Worm (Caenorhabditis elegans) whole organism, young adult: ENCODE measurements around the gene sti-1.

Source experiments
- B0019.2 ChIP-seq: fragments of 200-800 bp; sonication (Bioruptor generic); conservative IDR thresholded peaks from 2 replicates; pipeline ENCODE4 v1.3.6; 2022; ENCODE audit warnings: missing genetic modification reagents, missing genetic modification characterization, missing compliant biosample characterization
- B0035.1 ChIP-seq: sonication (generic microtip); optimal IDR thresholded peaks from 2 replicates; lab custom pipeline; 2016; ENCODE audit warnings: missing genetic modification characterization, mild to moderate bottlenecking, missing compliant biosample characterization, missing genotype, missing genetic modification reagents
- D2030.7 ChIP-seq: fragments of 200-800 bp; sonication (Bioruptor generic); IDR thresholded peaks from 2 replicates; pipeline ENCODE4 v1.3.6; 2022; ENCODE audit warnings: missing genetic modification reagents, missing genetic modification characterization, missing compliant biosample characterization
- F22D6.2 ChIP-seq: sonication (generic microtip); optimal IDR thresholded peaks from 2 replicates; lab custom pipeline; 2016; ENCODE audit warnings: mild to moderate bottlenecking, missing genetic modification characterization, missing compliant biosample characterization
- F33H1.4 ChIP-seq: fragments of 200-800 bp; sonication (Bioruptor generic); IDR thresholded peaks from 2 replicates; pipeline ENCODE4 v1.3.6; 2022; ENCODE audit warnings: missing genetic modification reagents, missing genetic modification characterization, missing compliant biosample characterization
- F49E8.2 ChIP-seq: sonication (generic microtip); optimal IDR thresholded peaks from 3 replicates; lab custom pipeline; 2017; ENCODE audit warnings: missing genetic modification characterization, mild to moderate bottlenecking, missing compliant biosample characterization, antibody characterized with exemption, moderate library complexity; ENCODE audit not compliant: insufficient read depth
- F57C9.4 ChIP-seq: sonication (generic microtip); optimal IDR thresholded peaks from 2 replicates; lab custom pipeline; 2017; ENCODE audit warnings: mild to moderate bottlenecking, missing genetic modification characterization, missing compliant biosample characterization
- Y53G8AR.9 ChIP-seq: fragments of 200-800 bp; sonication (Bioruptor generic); conservative IDR thresholded peaks from 2 replicates; pipeline ENCODE4 v1.3.6; 2022; ENCODE audit warnings: missing genetic modification reagents, missing genetic modification characterization, missing compliant biosample characterization
- Y56A3A.18 ChIP-seq: fragments of 200-800 bp; sonication (Bioruptor generic); IDR thresholded peaks from 2 replicates; pipeline ENCODE4 v1.3.6; 2022; ENCODE audit warnings: missing genetic modification reagents, missing genetic modification characterization, missing compliant biosample characterization
- Y67H2A.10 ChIP-seq: fragments of 200-800 bp; sonication (Bioruptor generic); conservative IDR thresholded peaks from 2 replicates; pipeline ENCODE4 v1.3.6; 2022; ENCODE audit warnings: missing genetic modification reagents, missing genetic modification characterization, missing compliant biosample characterization
- akir-1 ChIP-seq: fragments of 200-800 bp; sonication (Bioruptor generic); optimal IDR thresholded peaks from 2 replicates; lab custom pipeline; 2018; ENCODE audit warnings: mild to moderate bottlenecking, missing genetic modification characterization, moderate library complexity, missing compliant biosample characterization
- ceh-27 ChIP-seq: fragments of 200-800 bp; sonication (Bioruptor generic); optimal IDR thresholded peaks from 2 replicates; lab custom pipeline; 2018; ENCODE audit warnings: mild to moderate bottlenecking, missing genetic modification characterization, moderate library complexity, missing compliant biosample characterization
- ceh-79 ChIP-seq: sonication (generic microtip); optimal IDR thresholded peaks from 2 replicates; lab custom pipeline; 2017; ENCODE audit warnings: mild to moderate bottlenecking, missing genetic modification characterization, missing compliant biosample characterization
- dpff-1 ChIP-seq: sonication (generic microtip); optimal IDR thresholded peaks from 2 replicates; lab custom pipeline; 2017; ENCODE audit warnings: mild to moderate bottlenecking, missing genetic modification characterization, missing compliant biosample characterization
- dpl-1 ChIP-seq: fragments of 150-350 bp; optimal IDR thresholded peaks from 2 replicates; lab custom pipeline; 2014; ENCODE audit warnings: missing biosample characterization, missing genetic modification reagents, missing genetic modification characterization
- efl-1 ChIP-seq: fragments of 150-350 bp; optimal IDR thresholded peaks from 2 replicates; lab custom pipeline; 2014; ENCODE audit warnings: missing biosample characterization, missing genetic modification reagents, missing genetic modification characterization
- egrh-3 ChIP-seq: fragments of 200-800 bp; sonication (Bioruptor generic); IDR thresholded peaks from 2 replicates; pipeline ENCODE4 v1.3.6; 2022; ENCODE audit warnings: missing genetic modification reagents, missing genetic modification characterization, missing compliant biosample characterization
- ekl-4 ChIP-seq: fragments of 200-800 bp; sonication (Bioruptor generic); IDR thresholded peaks from 2 replicates; pipeline ENCODE4 v1.3.6; 2022; ENCODE audit warnings: missing genetic modification reagents, missing genetic modification characterization, missing compliant biosample characterization
- hlh-26 ChIP-seq: fragments of 200-800 bp; sonication (Bioruptor generic); conservative IDR thresholded peaks from 2 replicates; pipeline ENCODE4 v1.3.6; 2022; ENCODE audit warnings: missing genetic modification reagents, missing genetic modification characterization, missing compliant biosample characterization
- hmg-1.2 ChIP-seq: fragments of 200-800 bp; sonication (Bioruptor generic); IDR thresholded peaks from 2 replicates; pipeline ENCODE4 v1.3.6; 2022; ENCODE audit warnings: missing genetic modification reagents, missing genetic modification characterization, missing compliant biosample characterization
- hrde-1 ChIP-seq: sonication (generic microtip); optimal IDR thresholded peaks from 2 replicates; lab custom pipeline; 2016; ENCODE audit warnings: missing genetic modification characterization, mild to moderate bottlenecking, missing compliant biosample characterization, moderate library complexity, missing genotype, missing genetic modification reagents, borderline replicate concordance
- lin-40 ChIP-seq: sonication (generic microtip); optimal IDR thresholded peaks from 2 replicates; lab custom pipeline; 2016; ENCODE audit warnings: missing genetic modification characterization, mild to moderate bottlenecking, missing compliant biosample characterization, missing genotype, missing genetic modification reagents
- lsy-27 ChIP-seq: sonication (generic microtip); optimal IDR thresholded peaks from 2 replicates; lab custom pipeline; 2017; ENCODE audit warnings: missing genetic modification characterization, mild to moderate bottlenecking, missing compliant biosample characterization, antibody characterized with exemption, missing genotype, borderline replicate concordance; ENCODE audit not compliant: insufficient read depth
- mcd-1 ChIP-seq: fragments of 200-800 bp; sonication (Bioruptor generic); IDR thresholded peaks from 2 replicates; pipeline ENCODE4 v1.3.6; 2022; ENCODE audit warnings: missing genetic modification reagents, missing genetic modification characterization, missing compliant biosample characterization
- mxl-1 ChIP-seq: sonication (generic microtip); optimal IDR thresholded peaks from 2 replicates; lab custom pipeline; 2016; ENCODE audit warnings: missing genetic modification characterization, missing compliant biosample characterization
- nhr-179 ChIP-seq: sonication (generic microtip); optimal IDR thresholded peaks from 2 replicates; lab custom pipeline; 2016; ENCODE audit warnings: mild to moderate bottlenecking, missing genetic modification characterization, missing compliant biosample characterization
- nhr-80 ChIP-seq: sonication (generic microtip); optimal IDR thresholded peaks from 2 replicates; lab custom pipeline; 2016; ENCODE audit warnings: missing genetic modification characterization, missing compliant biosample characterization
- nhr-90 ChIP-seq: sonication (generic microtip); optimal IDR thresholded peaks from 2 replicates; lab custom pipeline; 2016; ENCODE audit warnings: missing genotype, mild to moderate bottlenecking, missing genetic modification characterization, missing compliant biosample characterization
- pbrm-1 ChIP-seq: fragments of 200-800 bp; sonication (Bioruptor generic); IDR thresholded peaks from 2 replicates; pipeline ENCODE4 v1.3.6; 2022; ENCODE audit warnings: missing genetic modification reagents, missing genetic modification characterization, missing compliant biosample characterization
- sea-2 ChIP-seq: fragments of 200-800 bp; sonication (Bioruptor generic); IDR thresholded peaks from 2 replicates; pipeline ENCODE4 v1.3.6; 2022; ENCODE audit warnings: missing genetic modification characterization, missing compliant biosample characterization
- snpc-3.4 ChIP-seq: sonication (generic microtip); optimal IDR thresholded peaks from 2 replicates; lab custom pipeline; 2017; ENCODE audit warnings: missing genetic modification characterization, mild to moderate bottlenecking, missing compliant biosample characterization, antibody characterized with exemption, moderate library complexity, missing genotype, missing genetic modification reagents
- tbx-9 ChIP-seq: sonication (generic microtip); optimal IDR thresholded peaks from 2 replicates; lab custom pipeline; 2016; ENCODE audit warnings: borderline replicate concordance, missing genetic modification characterization, inconsistent platforms, missing compliant biosample characterization
- zfh-2 ChIP-seq: fragments of 200-800 bp; sonication (Bioruptor generic); conservative IDR thresholded peaks from 2 replicates; pipeline ENCODE4 v1.3.6; 2022; ENCODE audit warnings: missing genetic modification reagents, missing genetic modification characterization, missing compliant biosample characterization
- ztf-3 ChIP-seq: fragments of 200-800 bp; sonication (Bioruptor generic); optimal IDR thresholded peaks from 2 replicates; lab custom pipeline; 2018; ENCODE audit warnings: mild to moderate bottlenecking, missing genetic modification characterization, missing compliant biosample characterization
- ztf-6 ChIP-seq: fragments of 200-800 bp; sonication (Bioruptor generic); IDR thresholded peaks from 2 replicates; pipeline ENCODE4 v1.3.6; 2022; ENCODE audit warnings: missing genetic modification reagents, missing genetic modification characterization, missing compliant biosample characterization

sti-1 gene

ce11 chrV:774875-775359, 1.6 kb downstream of the sti-1 start, which contains the start of gene srbc-58 (continued):
- TF ChIP-seq Y67H2A.10 (GFP tag; lab: Robert Waterston, UW) (no peak), egrh-3 (GFP tag; lab: Robert Waterston, UW) (no peak), F33H1.4 (GFP tag; lab: Robert Waterston, UW) (no peak), ceh-79 (peak; percentile 8), pbrm-1 (GFP tag; lab: Robert Waterston, UW) (peak; percentile 39; the same call in 1 of the 2 replicates), F49E8.2 (tag; lab: Kevin White, UChicago) (peak; percentile 43), mcd-1 (peak; percentile 83), dpff-1 (tag; lab: Kevin White, UChicago) (no peak), ekl-4 (GFP tag; lab: Robert Waterston, UW) (peak; percentile 78), mxl-1 (tag; lab: Kevin White, UChicago) (no peak), dpl-1 (peak; percentile 52)

ce11 chrV:777285-777684, 4.0 kb downstream of the sti-1 start, which contains the start of gene R09E12.9:
Gene R09E12.9 (plus strand): TSS chrV:777600.
- TF ChIP-seq hmg-1.2 (GFP tag; lab: Robert Waterston, UW) (peak; percentile 52; the same call in 1 of the 2 replicates), nhr-80 (tag; lab: Kevin White, UChicago) (peak; percentile 3), lsy-27 (tag; lab: Kevin White, UChicago) (no peak)

ce11 chrV:778339-778738, 5.0 kb downstream of the sti-1 start, which contains the start of gene srbc-59:
Gene srbc-59 (plus strand): TSS chrV:778639.
- TF ChIP-seq lin-40 (tag; lab: Kevin White, UChicago) (no peak), tbx-9 (tag; lab: Kevin White, UChicago) (no peak), nhr-80 (tag; lab: Kevin White, UChicago) (no peak), hlh-26 (GFP tag; lab: Robert Waterston, UW) (no peak), Y53G8AR.9 (GFP tag; lab: Robert Waterston, UW) (no peak), hrde-1 (tag; lab: Kevin White, UChicago) (no peak), ekl-4 (GFP tag; lab: Robert Waterston, UW) (no peak), B0019.2 (GFP tag; lab: Robert Waterston, UW) (no peak)

ce11 chrV:779999-780398, 6.7 kb downstream of the sti-1 start, which contains the start of gene srbc-60:
Gene srbc-60 (plus strand): TSS chrV:780299.
- TF ChIP-seq nhr-90 (tag; lab: Kevin White, UChicago) (no peak), ztf-3 (GFP tag; lab: Kevin White, UChicago) (no peak)

- TF ChIP-seq ceh-27 (GFP tag; lab: Kevin White, UChicago) (no peak), zfh-2 (no peak), hrde-1 (tag; lab: Kevin White, UChicago) (no peak), nhr-80 (tag; lab: Kevin White, UChicago) (no peak), F57C9.4 (no peak), tbx-9 (tag; lab: Kevin White, UChicago) (no peak), sea-2 (no peak), Y56A3A.18 (GFP tag; lab: Robert Waterston, UW) (no peak), D2030.7 (GFP tag; lab: Robert Waterston, UW) (no peak), B0035.1 (tag; lab: Kevin White, UChicago) (no peak), efl-1 (GFP tag; lab: Kevin White, UChicago) (no peak), ztf-3 (GFP tag; lab: Kevin White, UChicago) (no peak), egrh-3 (GFP tag; lab: Robert Waterston, UW) (no peak), ztf-6 (no peak), F33H1.4 (GFP tag; lab: Robert Waterston, UW) (no peak), nhr-179 (no peak), F22D6.2 (tag; lab: Kevin White, UChicago) (no peak), ceh-79 (no peak), akir-1 (GFP tag; lab: Kevin White, UChicago) (no peak), snpc-3.4 (tag; lab: Kevin White, UChicago) (no peak)
Observed at ce11 chrV:782432-782831, 9.1 kb downstream of the sti-1 start, which contains the start of gene srab-16. Gene srab-16 (plus strand): TSS chrV:782732.
